Worm (Caenorhabditis elegans) whole organism, early embryonic: ENCODE measurements around the gene pap-2.

Experiments
- ama-1 ChIP-seq: fragments of 150-350 bp; optimal IDR thresholded peaks from 2 replicates; lab custom pipeline; 2014
- ets-7 ChIP-seq: sonication (generic microtip); optimal IDR thresholded peaks from 2 replicates; lab custom pipeline; 2016; ENCODE audit warnings: missing genotype, missing genetic modification characterization, missing compliant biosample characterization
- flt-1 ChIP-seq: fragments of 200-800 bp; sonication (Bioruptor generic); IDR thresholded peaks from 2 replicates; pipeline ENCODE4 v1.3.6; 2022; ENCODE audit warnings: missing genetic modification characterization, missing compliant biosample characterization
- hmbx-1 ChIP-seq: sonication (generic microtip); optimal IDR thresholded peaks from 2 replicates; lab custom pipeline; 2016; ENCODE audit warnings: mild to moderate bottlenecking, missing genetic modification characterization, missing compliant biosample characterization

- TF ChIP-seq flt-1 (GFP tag; lab: Robert Waterston, UW), result no peak
- TF ChIP-seq hmbx-1 (tag; lab: Kevin White, UChicago), result no peak
- TF ChIP-seq ama-1 (lab: Kevin White, UChicago), result no peak
- no peak for TF ChIP-seq ets-7 (tag; lab: Kevin White, UChicago)
These were observed 16.7 kb upstream of the pap-2 start for ce11 chrII:9625930-9626329.
